Worm (Caenorhabditis elegans) whole organism, L2 larva: Measurements from ENCODE around the gene his-73.

Experiments used
- ZK546.5 ChIP-seq: sonication (generic microtip); optimal IDR thresholded peaks from 2 replicates; lab custom pipeline; 2017; ENCODE audit warnings: missing biosample characterization, missing genetic modification characterization
- aly-2 ChIP-seq: fragments of 150-350 bp; optimal IDR thresholded peaks from 2 replicates; lab custom pipeline; 2014; ENCODE audit warnings: missing biosample characterization, missing genetic modification characterization
- ceh-82 ChIP-seq: fragments of 150-350 bp; optimal IDR thresholded peaks from 2 replicates; lab custom pipeline; 2014; ENCODE audit warnings: missing biosample characterization, missing genetic modification characterization
- elt-3 ChIP-seq: sonication (generic microtip); optimal IDR thresholded peaks from 2 replicates; lab custom pipeline; 2017; ENCODE audit warnings: missing biosample characterization, missing genetic modification characterization
- fos-1 ChIP-seq: fragments of 150-350 bp; optimal IDR thresholded peaks from 2 replicates; lab custom pipeline; 2014; ENCODE audit warnings: missing biosample characterization, missing genetic modification characterization
- lsy-2 ChIP-seq, 2 experiments: fragments of 150-350 bp in 1 of 2; sonication (generic microtip) in 1 of 2; optimal IDR thresholded peaks; 2 replicates each; lab custom pipeline; 2014 to 2017; ENCODE audit warnings: missing biosample characterization in 2 of 2, missing genetic modification characterization in 2 of 2
- nhr-11 ChIP-seq: fragments of 150-350 bp; optimal IDR thresholded peaks from 2 replicates; lab custom pipeline; 2014; ENCODE audit warnings: missing biosample characterization, missing genetic modification characterization
- nhr-12 ChIP-seq: fragments of 150-350 bp; optimal IDR thresholded peaks from 2 replicates; lab custom pipeline; 2014; ENCODE audit warnings: missing biosample characterization, missing genetic modification characterization
- nhr-237 ChIP-seq: fragments of 150-350 bp; optimal IDR thresholded peaks from 2 replicates; lab custom pipeline; 2014; ENCODE audit warnings: missing biosample characterization, missing genetic modification characterization
- unc-39 ChIP-seq: fragments of 150-350 bp; optimal IDR thresholded peaks from 2 replicates; lab custom pipeline; 2014; ENCODE audit warnings: missing biosample characterization, missing genetic modification characterization
- zag-1 ChIP-seq: fragments of 150-350 bp; optimal IDR thresholded peaks from 2 replicates; lab custom pipeline; 2014; ENCODE audit warnings: missing biosample characterization, missing genetic modification characterization
- ztf-11 ChIP-seq: sonication (generic microtip); optimal IDR thresholded peaks from 2 replicates; lab custom pipeline; 2017; ENCODE audit warnings: missing biosample characterization, missing genetic modification characterization
- ztf-4 ChIP-seq: fragments of 150-350 bp; optimal IDR thresholded peaks from 2 replicates; lab custom pipeline; 2014; ENCODE audit warnings: missing biosample characterization, missing genetic modification characterization

DNA sequence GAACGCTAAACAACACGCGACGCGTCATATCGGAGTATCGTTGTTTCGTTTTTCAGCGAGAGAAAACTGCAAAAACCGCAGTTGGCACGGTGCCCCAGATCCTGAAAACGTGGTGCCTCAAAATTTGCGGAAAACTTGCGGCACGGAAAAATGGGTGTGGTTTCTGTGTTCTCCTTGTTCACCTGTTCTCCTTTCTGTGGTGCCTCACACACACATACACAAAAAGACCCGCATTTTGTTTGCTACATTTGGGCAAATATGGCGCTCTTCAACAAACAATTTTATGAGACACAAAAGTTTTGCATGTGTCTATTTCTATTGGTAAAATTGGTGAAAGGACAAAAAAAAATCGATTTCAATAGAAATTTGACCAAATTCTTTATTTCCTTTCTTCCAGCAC is 15.3 kb downstream of the his-73 start:
- TF ChIP-seq nhr-237 (tag; lab: Kevin White, UChicago) = no peak
- TF ChIP-seq fos-1 (tag; lab: Kevin White, UChicago) = no peak
- no peak for TF ChIP-seq unc-39 (tag; lab: Kevin White, UChicago)
- no peak for TF ChIP-seq nhr-12 (tag; lab: Kevin White, UChicago)
- TF ChIP-seq ztf-4 (tag; lab: Kevin White, UChicago) = no peak
- TF ChIP-seq ztf-11 (tag; lab: Kevin White, UChicago) = no peak
- no peak for TF ChIP-seq ZK546.5 (tag; lab: Kevin White, UChicago)
- TF ChIP-seq aly-2 (tag; lab: Kevin White, UChicago) = no peak
- TF ChIP-seq elt-3 = no peak
- no peak for TF ChIP-seq ceh-82 (tag; lab: Kevin White, UChicago)
- TF ChIP-seq nhr-11 (tag; lab: Kevin White, UChicago) = no peak
- TF ChIP-seq zag-1 = no peak
- TF ChIP-seq lsy-2 (tag; optimal IDR thresholded peaks at IDR 0.05; lab: Kevin White, UChicago) = no peak
